Worm (Caenorhabditis elegans) whole organism, L4 larva: Measurements from ENCODE around the gene T19H12.3.

Experiments
- R02D3.7 ChIP-seq: fragments of 150-350 bp; sonication (generic microtip); optimal IDR thresholded peaks from 3 replicates; lab custom pipeline; 2014; ENCODE audit warnings: missing biosample characterization, missing genetic modification characterization
- ZK546.5 ChIP-seq, 2 experiments: sonication (generic microtip); optimal IDR thresholded peaks; 2 replicates each; lab custom pipeline; 2017; ENCODE audit warnings: missing biosample characterization in 2 of 2, missing genetic modification characterization in 2 of 2
- aha-1 ChIP-seq: fragments of 150-350 bp; peaks from one replicate; lab custom pipeline; 2014; ENCODE audit warnings: missing biosample characterization, missing genetic modification characterization
- ces-1 ChIP-seq: fragments of 150-350 bp; sonication (generic microtip); optimal IDR thresholded peaks from 4 replicates; lab custom pipeline; 2014; ENCODE audit warnings: missing biosample characterization, missing genetic modification reagents, missing genetic modification characterization
- egl-27 ChIP-seq: sonication (generic microtip); optimal IDR thresholded peaks from 3 replicates; lab custom pipeline; 2017; ENCODE audit warnings: missing biosample characterization, missing genetic modification reagents, missing genetic modification characterization
- fos-1 ChIP-seq: fragments of 150-350 bp; optimal IDR thresholded peaks from 2 replicates; lab custom pipeline; 2014; ENCODE audit warnings: missing biosample characterization, missing genetic modification characterization
- hif-1 ChIP-seq, 2 experiments: sonication (generic microtip); optimal IDR thresholded peaks; 2 replicates each; lab custom pipeline; 2016 to 2017; ENCODE audit warnings: missing compliant biosample characterization in 2 of 2, missing genetic modification characterization in 2 of 2, missing genetic modification reagents in 2 of 2, missing genotype in 2 of 2, mild to moderate bottlenecking in 1 of 2
- lsy-2 ChIP-seq, 2 experiments: fragments of 150-350 bp in 1 of 2; sonication (generic microtip) in 1 of 2; optimal IDR thresholded peaks; 2 replicates each; lab custom pipeline; 2014 to 2017; ENCODE audit warnings: missing biosample characterization in 2 of 2, missing genetic modification characterization in 2 of 2
- mdl-1 ChIP-seq, 2 experiments: fragments of 150-350 bp in 1 of 2; sonication (generic microtip) in 1 of 2; optimal IDR thresholded peaks; 2 replicates each; lab custom pipeline; 2014 to 2017; ENCODE audit warnings: missing biosample characterization in 2 of 2, missing genetic modification characterization in 2 of 2
- skn-1 ChIP-seq: fragments of 150-350 bp; optimal IDR thresholded peaks from 2 replicates; lab custom pipeline; 2014; ENCODE audit warnings: missing biosample characterization, missing genetic modification characterization
- unc-62 ChIP-seq, 3 experiments: fragments of 150-350 bp in 1 of 3; sonication (generic microtip); optimal IDR thresholded peaks in 2 of 3; peaks in 1 of 3; 1 replicate in 1 of 3; 2 replicates in 2 of 3; lab custom pipeline; 2014 to 2017; ENCODE audit warnings: missing biosample characterization in 3 of 3, missing genetic modification characterization in 3 of 3, missing genetic modification reagents in 3 of 3, missing genotype in 1 of 3
- zip-2 ChIP-seq: fragments of 150-350 bp; optimal IDR thresholded peaks from 2 replicates; lab custom pipeline; 2014; ENCODE audit warnings: missing biosample characterization, missing genetic modification characterization

DNA sequence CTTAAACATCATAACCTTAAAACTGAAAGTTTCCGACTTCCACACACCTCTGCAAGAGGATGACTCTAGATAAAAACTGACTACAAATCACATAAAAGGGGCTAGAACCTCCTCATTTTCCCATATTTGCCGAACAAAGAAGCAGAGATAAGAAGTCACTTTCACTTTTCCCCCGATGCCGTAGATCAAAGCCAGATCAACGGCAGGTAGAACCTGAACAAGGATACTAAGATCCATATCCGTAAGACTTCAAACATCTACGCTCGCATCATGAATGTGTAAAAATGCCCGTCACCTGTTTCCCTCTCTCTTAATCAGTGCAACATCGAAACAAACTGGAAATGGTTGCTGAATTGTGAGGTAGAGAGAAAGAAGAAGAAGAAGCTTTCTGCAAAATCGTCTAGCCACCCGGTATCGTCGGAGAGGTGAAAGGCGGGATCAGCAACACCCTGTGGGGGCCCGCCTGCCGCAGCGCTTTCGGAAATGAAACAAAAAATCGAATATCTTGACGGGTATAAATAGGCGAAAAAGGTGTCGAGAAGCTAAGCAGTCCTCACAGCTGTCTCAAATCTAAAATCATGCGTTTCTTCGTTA, 33.3 kb downstream of the T19H12.3 start, which contains the start of gene C02E7.6:
- TF ChIP-seq skn-1 (tag; lab: Kevin White, UChicago) (no peak), R02D3.7 (tag; lab: Kevin White, UChicago) (no peak), ZK546.5 (tag; optimal IDR thresholded peaks at IDR 0.05; lab: Kevin White, UChicago) (no peak), unc-62 (GFP tag; optimal IDR thresholded peaks at IDR 0.05 in 1 of 2; lab: Kevin White, UChicago) (no peak), unc-62 (tag; optimal IDR thresholded peaks at IDR 0.05; lab: Kevin White, UChicago) (no peak), mdl-1 (tag; optimal IDR thresholded peaks at IDR 0.05; lab: Kevin White, UChicago) (peak in 1 of 2 experiments; percentile 6), egl-27 (tag; lab: Kevin White, UChicago) (no peak), lsy-2 (tag; optimal IDR thresholded peaks at IDR 0.05; lab: Kevin White, UChicago) (no peak), hif-1 (tag; optimal IDR thresholded peaks at IDR 0.05; lab: Kevin White, UChicago) (no peak), fos-1 (tag; lab: Kevin White, UChicago) (no peak), aha-1 (tag; lab: Kevin White, UChicago) (no peak), ces-1 (no peak), zip-2 (no peak)
